Fruit fly (Drosophila melanogaster) whole organism, embryonic: ENCODE results near the gene CG12477.

Experiments used
- Atf6 ChIP-seq: fragments of 200-800 bp; sonication (Bioruptor generic); IDR thresholded peaks from 2 replicates; pipeline ENCODE4 v1.3.6; 2022; ENCODE audit warnings: missing biosample characterization, missing genetic modification characterization
- CG10959 ChIP-seq: fragments of 200-800 bp; sonication (Bioruptor generic); IDR thresholded peaks from 2 replicates; pipeline ENCODE4 v1.3.6; 2022; ENCODE audit warnings: missing biosample characterization, missing genetic modification characterization
- CG10979 ChIP-seq: fragments of 200-800 bp; sonication (Bioruptor generic); optimal IDR thresholded peaks from 2 replicates; lab custom pipeline; 2018; ENCODE audit warnings: missing biosample characterization, mild to moderate bottlenecking, missing genetic modification characterization, moderate library complexity
- CG11504 ChIP-seq: fragments of 200-800 bp; sonication (Bioruptor generic); optimal IDR thresholded peaks from 3 replicates; lab custom pipeline; 2019; ENCODE audit warnings: missing biosample characterization, mild to moderate bottlenecking, missing genetic modification characterization, moderate library complexity
- CG14710 ChIP-seq: fragments of 200-800 bp; sonication (Bioruptor generic); optimal IDR thresholded peaks from 3 replicates; lab custom pipeline; 2019; ENCODE audit warnings: missing biosample characterization, mild to moderate bottlenecking, missing genetic modification characterization, moderate library complexity
- CG17361 ChIP-seq: fragments of 200-800 bp; sonication (Bioruptor generic); IDR thresholded peaks from 3 replicates; pipeline ENCODE4 v1.3.6; 2022; ENCODE audit warnings: missing biosample characterization, missing genetic modification characterization
- CG17568 ChIP-seq: fragments of 200-800 bp; sonication (Bioruptor generic); optimal IDR thresholded peaks from 2 replicates; lab custom pipeline; 2018; ENCODE audit warnings: missing biosample characterization, mild to moderate bottlenecking, missing genetic modification characterization, moderate library complexity
- CG17829 ChIP-seq: fragments of 200-800 bp; optimal IDR thresholded peaks from 2 replicates; lab custom pipeline; 2019; ENCODE audit warnings: missing biosample characterization, mild to moderate bottlenecking, missing genetic modification characterization, moderate library complexity
- CG17912 ChIP-seq: fragments of 200-800 bp; sonication (Bioruptor generic); optimal IDR thresholded peaks from 2 replicates; lab custom pipeline; 2018; ENCODE audit warnings: missing biosample characterization, mild to moderate bottlenecking, missing genetic modification characterization
- CG18011 ChIP-seq: fragments of 200-800 bp; sonication (Bioruptor generic); optimal IDR thresholded peaks from 2 replicates; lab custom pipeline; 2017; ENCODE audit warnings: missing biosample characterization, missing genetic modification characterization, mild to moderate bottlenecking, moderate library complexity, missing genotype
- CG18262 ChIP-seq: fragments of 200-800 bp; optimal IDR thresholded peaks from 3 replicates; lab custom pipeline; 2019; ENCODE audit warnings: missing biosample characterization, mild to moderate bottlenecking, missing genetic modification characterization, moderate library complexity
- CG42726 ChIP-seq: fragments of 200-800 bp; sonication (Bioruptor generic); IDR thresholded peaks from 2 replicates; pipeline ENCODE4 v1.3.6; 2022; ENCODE audit warnings: missing biosample characterization, missing genetic modification characterization; ENCODE audit not compliant: partially characterized antibody
- CG7987 ChIP-seq: fragments of 200-800 bp; sonication (Bioruptor generic); optimal IDR thresholded peaks from 2 replicates; lab custom pipeline; 2018; ENCODE audit warnings: missing biosample characterization, mild to moderate bottlenecking, missing genetic modification characterization, moderate library complexity
- CG9215 ChIP-seq: fragments of 200-800 bp; sonication (Bioruptor generic); IDR thresholded peaks from 2 replicates; pipeline ENCODE4 v1.3.6; 2022; ENCODE audit warnings: missing biosample characterization, missing genetic modification characterization
- CG9727 ChIP-seq: fragments of 200-800 bp; sonication (Bioruptor generic); optimal IDR thresholded peaks from 3 replicates; lab custom pipeline; 2017; ENCODE audit warnings: missing biosample characterization, mild to moderate bottlenecking, missing genetic modification characterization
- Dek ChIP-seq: fragments of 200-800 bp; sonication (Bioruptor generic); optimal IDR thresholded peaks from 3 replicates; lab custom pipeline; 2019; ENCODE audit warnings: missing biosample characterization, mild to moderate bottlenecking, missing genetic modification characterization, moderate library complexity
- Dp ChIP-seq: fragments of 200-800 bp; sonication (Bioruptor generic); optimal IDR thresholded peaks from 2 replicates; lab custom pipeline; 2018; ENCODE audit warnings: missing biosample characterization, mild to moderate bottlenecking, missing genetic modification characterization, moderate library complexity
- Ets65A ChIP-seq: fragments of 200-800 bp; sonication (Bioruptor generic); peaks from one replicate; lab custom pipeline; 2016; ENCODE audit warnings: missing biosample characterization, missing genetic modification characterization
- Mes4 ChIP-seq: fragments of 200-800 bp; sonication (Bioruptor generic); optimal IDR thresholded peaks from 2 replicates; lab custom pipeline; 2016; ENCODE audit warnings: missing biosample characterization, missing genetic modification characterization
- Neu2 ChIP-seq: fragments of 200-800 bp; sonication (Bioruptor generic); optimal IDR thresholded peaks from 3 replicates; lab custom pipeline; 2016; ENCODE audit warnings: missing biosample characterization, missing genetic modification characterization, borderline replicate concordance
- NfI ChIP-seq: fragments of 200-800 bp; sonication (Bioruptor generic); optimal IDR thresholded peaks from 3 replicates; lab custom pipeline; 2018; ENCODE audit warnings: missing biosample characterization, mild to moderate bottlenecking, missing genetic modification characterization, moderate library complexity
- Sox100B ChIP-seq: fragments of 200-800 bp; sonication (Bioruptor generic); optimal IDR thresholded peaks from 3 replicates; lab custom pipeline; 2018; ENCODE audit warnings: missing biosample characterization, mild to moderate bottlenecking, missing genetic modification characterization
- TFAM ChIP-seq: fragments of 200-800 bp; sonication (Bioruptor generic); optimal IDR thresholded peaks from 2 replicates; lab custom pipeline; 2017; ENCODE audit warnings: missing biosample characterization, missing genetic modification characterization, inconsistent platforms
- Tbp ChIP-seq: fragments of >200 bp; optimal IDR thresholded peaks from 2 replicates; lab custom pipeline; 2018; ENCODE audit warnings: missing biosample characterization, missing genetic modification characterization
- Xrp1 ChIP-seq: fragments of 200-800 bp; sonication (Bioruptor generic); IDR thresholded peaks from 2 replicates; pipeline ENCODE4 v1.3.6; 2022; ENCODE audit warnings: missing biosample characterization, missing genetic modification characterization
- ab ChIP-seq: fragments of 200-800 bp; sonication (Bioruptor generic); optimal IDR thresholded peaks from 2 replicates; lab custom pipeline; 2016; ENCODE audit warnings: missing biosample characterization, missing genetic modification characterization
- aop ChIP-seq: fragments of 200-800 bp; sonication (Bioruptor generic); IDR thresholded peaks from 2 replicates; pipeline ENCODE4 v1.3.6; 2022; ENCODE audit warnings: missing biosample characterization, missing genetic modification characterization
- ash1 ChIP-seq: fragments of 200-800 bp; sonication (Bioruptor generic); optimal IDR thresholded peaks from 2 replicates; lab custom pipeline; 2018; ENCODE audit warnings: missing biosample characterization, mild to moderate bottlenecking, missing genetic modification characterization
- bbx ChIP-seq: fragments of 200-800 bp; sonication (Bioruptor generic); IDR thresholded peaks from 2 replicates; pipeline ENCODE4 v1.3.6; 2022; ENCODE audit warnings: missing biosample characterization, missing genetic modification characterization; ENCODE audit not compliant: partially characterized antibody
- dan ChIP-seq: fragments of 200-800 bp; sonication (Bioruptor generic); IDR thresholded peaks from 2 replicates; pipeline ENCODE4 v1.3.6; 2022; ENCODE audit warnings: missing biosample characterization, missing genetic modification characterization
- danr ChIP-seq: fragments of 200-800 bp; sonication (Bioruptor generic); IDR thresholded peaks from 2 replicates; pipeline ENCODE4 v1.3.6; 2022; ENCODE audit warnings: missing biosample characterization, missing genetic modification characterization
- dmrt11E ChIP-seq: fragments of 200-800 bp; sonication (Bioruptor generic); optimal IDR thresholded peaks from 3 replicates; lab custom pipeline; 2018; ENCODE audit warnings: missing biosample characterization, mild to moderate bottlenecking, missing genetic modification characterization, moderate library complexity
- fu2 ChIP-seq: fragments of 200-800 bp; sonication (Bioruptor generic); optimal IDR thresholded peaks from 2 replicates; lab custom pipeline; 2016; ENCODE audit warnings: missing biosample characterization, missing genetic modification characterization
- gem ChIP-seq: fragments of 200-800 bp; sonication (Bioruptor generic); optimal IDR thresholded peaks from 2 replicates; lab custom pipeline; 2019; ENCODE audit warnings: missing biosample characterization, mild to moderate bottlenecking, missing genetic modification characterization, moderate library complexity
- insv ChIP-seq, 2 experiments: fragments of 200-800 bp; sonication (Bioruptor generic); optimal IDR thresholded peaks; 3 replicates each; lab custom pipeline; 2016 to 2018; ENCODE audit warnings: missing biosample characterization in 2 of 2, missing genetic modification characterization in 2 of 2
- knrl ChIP-seq: fragments of 200-800 bp; sonication (Bioruptor generic); IDR thresholded peaks from 3 replicates; pipeline ENCODE4 v1.3.6; 2022; ENCODE audit warnings: missing biosample characterization, missing genetic modification characterization; ENCODE audit not compliant: partially characterized antibody
- otp ChIP-seq: fragments of 200-800 bp; sonication (Bioruptor generic); IDR thresholded peaks from 3 replicates; pipeline ENCODE4, ENCODE4 v1.3.6; 2022; ENCODE audit warnings: missing biosample characterization, missing genetic modification characterization
- peb ChIP-seq: fragments of 200-800 bp; sonication (Bioruptor generic); IDR thresholded peaks from 2 replicates; pipeline ENCODE4 v1.3.6; 2022; ENCODE audit warnings: missing biosample characterization, missing genetic modification characterization
- pho ChIP-seq: fragments of 200-800 bp; sonication (Bioruptor generic); optimal IDR thresholded peaks from 2 replicates; lab custom pipeline; 2016; ENCODE audit warnings: missing biosample characterization, missing genetic modification characterization
- prd ChIP-seq, 3 experiments: fragments of >200 bp in 2 of 3; fragments of 200-800 bp in 1 of 3; sonication (Bioruptor generic) in 1 of 3; optimal IDR thresholded peaks in 2 of 3; IDR thresholded peaks in 1 of 3; 2 replicates in 2 of 3; 3 replicates in 1 of 3; pipeline versions ENCODE4 v1.3.6 to Lab custom; 2017 to 2022; ENCODE audit warnings: missing biosample characterization in 1 of 3, missing genetic modification characterization in 1 of 3
- pros ChIP-seq: fragments of 200-800 bp; sonication (Bioruptor generic); optimal IDR thresholded peaks from 3 replicates; lab custom pipeline; 2019; ENCODE audit warnings: missing biosample characterization, mild to moderate bottlenecking, missing genetic modification characterization, moderate library complexity
- psq ChIP-seq: fragments of 200-800 bp; sonication (Bioruptor generic); optimal IDR thresholded peaks from 2 replicates; lab custom pipeline; 2017; ENCODE audit warnings: missing biosample characterization, missing genetic modification characterization
- ro ChIP-seq: fragments of 200-800 bp; sonication (Bioruptor generic); IDR thresholded peaks from 2 replicates; pipeline ENCODE4 v1.3.6; 2022; ENCODE audit warnings: missing biosample characterization, missing genetic modification characterization
- row ChIP-seq: fragments of 200-800 bp; sonication (Bioruptor generic); IDR thresholded peaks from 3 replicates; pipeline ENCODE4 v1.3.6; 2022; ENCODE audit warnings: missing biosample characterization, missing genetic modification characterization
- schlank ChIP-seq: fragments of 200-800 bp; sonication (Bioruptor generic); optimal IDR thresholded peaks from 2 replicates; lab custom pipeline; 2018; ENCODE audit warnings: missing biosample characterization, mild to moderate bottlenecking, missing genetic modification characterization
- shn ChIP-seq: fragments of 200-800 bp; sonication (Bioruptor generic); optimal IDR thresholded peaks from 3 replicates; lab custom pipeline; 2016; ENCODE audit warnings: missing biosample characterization, missing genetic modification characterization
- sisA ChIP-seq: fragments of 200-800 bp; sonication (Bioruptor generic); IDR thresholded peaks from 2 replicates; pipeline ENCODE4 v1.3.6; 2022; ENCODE audit warnings: missing biosample characterization, missing genetic modification characterization
- slou ChIP-seq: fragments of 200-800 bp; sonication (Bioruptor generic); optimal IDR thresholded peaks from 3 replicates; lab custom pipeline; 2016; ENCODE audit warnings: missing biosample characterization, missing genetic modification characterization
- stwl ChIP-seq: fragments of 200-800 bp; sonication (Bioruptor generic); optimal IDR thresholded peaks from 3 replicates; lab custom pipeline; 2018; ENCODE audit warnings: missing biosample characterization, mild to moderate bottlenecking, missing genetic modification characterization, moderate library complexity
- tio ChIP-seq: fragments of 200-800 bp; sonication (Bioruptor generic); optimal IDR thresholded peaks from 2 replicates; lab custom pipeline; 2017; ENCODE audit warnings: missing biosample characterization, missing genetic modification characterization, inconsistent platforms
- zen ChIP-seq: fragments of 200-800 bp; sonication (Bioruptor generic); optimal IDR thresholded peaks from 3 replicates; lab custom pipeline; 2018; ENCODE audit warnings: missing biosample characterization, mild to moderate bottlenecking, missing genetic modification characterization, moderate library complexity

The CG12477 gene

DNA sequence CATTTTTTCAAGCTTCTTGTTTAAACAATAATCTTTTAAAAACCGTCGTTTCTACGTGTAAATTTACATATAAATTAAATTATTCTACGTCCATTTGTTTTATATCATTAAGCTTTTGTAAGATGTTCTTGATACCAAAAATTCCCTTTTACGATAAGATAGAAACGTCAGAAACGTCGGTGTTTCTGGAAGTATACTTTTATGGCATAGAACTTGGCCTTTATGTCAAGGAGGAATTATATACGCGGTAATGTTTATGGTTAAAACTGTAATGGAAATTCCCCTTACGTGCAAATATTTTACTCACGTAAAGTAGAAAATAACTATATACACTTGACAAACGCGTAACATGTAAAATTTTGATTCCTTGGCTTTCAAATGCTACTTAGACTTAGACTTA, 20.6 kb upstream of the CG12477 start (continued):
- no peak for TF ChIP-seq CG9727 (GFP tag; lab: Kevin White, UChicago)
- no peak for TF ChIP-seq CG10979
- no peak for TF ChIP-seq prd (optimal IDR thresholded peaks at IDR 0.05; lab: Kevin White, UChicago)
- no peak for TF ChIP-seq prd (GFP tag; IDR thresholded peaks at IDR 0.05; lab: Robert Waterston, UW)
- no peak for TF ChIP-seq ab
- peak; percentile 70; the same call in 2 of the 3 replicates for TF ChIP-seq knrl
- TF ChIP-seq sisA (GFP tag; lab: Robert Waterston, UW), result no peak
- TF ChIP-seq pros (GFP tag; lab: Kevin White, UChicago), result no peak
- TF ChIP-seq psq (GFP tag; lab: Kevin White, UChicago), result no peak
- TF ChIP-seq NfI (GFP tag; lab: Kevin White, UChicago), result peak; percentile 12
- TF ChIP-seq Xrp1 (GFP tag; lab: Robert Waterston, UW), result peak; percentile 17; the same call in 1 of the 2 replicates
- no peak for TF ChIP-seq otp
- no peak for TF ChIP-seq Mes4
- TF ChIP-seq peb, result no peak
- TF ChIP-seq row (GFP tag; lab: Robert Waterston, UW), result peak; percentile 9; the same call in 1 of the 3 replicates
- peak; percentile 15 for TF ChIP-seq Ets65A (GFP tag; lab: Kevin White, UChicago)
- TF ChIP-seq zen (tag; lab: Kevin White, UChicago), result peak; percentile 39
- no peak for TF ChIP-seq TFAM (GFP tag; lab: Kevin White, UChicago)
- TF ChIP-seq CG18011, result peak; percentile 96
- no peak for TF ChIP-seq aop (GFP tag; lab: Robert Waterston, UW)
- TF ChIP-seq CG17361, result no peak
- TF ChIP-seq CG17829, result peak; percentile 3
- no peak for TF ChIP-seq tio (GFP tag; lab: Kevin White, UChicago)
- TF ChIP-seq pho (GFP tag; lab: Kevin White, UChicago), result no peak
- TF ChIP-seq CG14710, result peak; percentile 30
- no peak for TF ChIP-seq CG17912 (GFP tag; lab: Kevin White, UChicago)
- TF ChIP-seq Dp, result peak; percentile 6
- peak; percentile 73 for TF ChIP-seq stwl (tag; lab: Kevin White, UChicago)
- no peak for TF ChIP-seq CG9215 (GFP tag; lab: Robert Waterston, UW)
- no peak for TF ChIP-seq ro (GFP tag; lab: Robert Waterston, UW)
- no peak for TF ChIP-seq gem (tag; lab: Kevin White, UChicago)
- no peak for TF ChIP-seq slou
- TF ChIP-seq CG18262 (tag; lab: Kevin White, UChicago), result no peak
- TF ChIP-seq Neu2 (GFP tag; lab: Kevin White, UChicago), result no peak
- TF ChIP-seq ash1 (GFP tag; lab: Kevin White, UChicago), result no peak
- no peak for TF ChIP-seq dan
- no peak for TF ChIP-seq shn
- no peak for TF ChIP-seq CG7987
- no peak for TF ChIP-seq Dek
- no peak for TF ChIP-seq CG10959 (GFP tag; lab: Robert Waterston, UW)
- no peak for TF ChIP-seq schlank (tag; lab: Kevin White, UChicago)
- TF ChIP-seq Sox100B (GFP tag; lab: Kevin White, UChicago), result no peak
- TF ChIP-seq CG11504, result peak; percentile 29
- peak in 1 of 2 experiments; percentile 39 for TF ChIP-seq insv (GFP tag; optimal IDR thresholded peaks at IDR 0.05; lab: Kevin White, UChicago)
- no peak for TF ChIP-seq fu2 (GFP tag; lab: Kevin White, UChicago)
- no peak for TF ChIP-seq Tbp (GFP tag; lab: Kevin White, UChicago)
- TF ChIP-seq CG42726 (GFP tag; lab: Robert Waterston, UW), result peak; percentile 46
- no peak; the same call in 1 of the 2 replicates for TF ChIP-seq bbx (GFP tag; lab: Robert Waterston, UW)
- TF ChIP-seq dmrt11E (tag; lab: Kevin White, UChicago), result no peak
- TF ChIP-seq Atf6 (GFP tag; lab: Robert Waterston, UW), result no peak
- TF ChIP-seq danr (GFP tag; lab: Robert Waterston, UW), result no peak
- peak; percentile 14 for TF ChIP-seq CG17568 (GFP tag; lab: Kevin White, UChicago)
